Worm (Caenorhabditis elegans) whole organism, L4/young adult: ENCODE measurements around the gene R186.8.

Experiments
- W03F9.2 ChIP-seq: fragments of 150-350 bp; optimal IDR thresholded peaks from 2 replicates; lab custom pipeline; 2014; ENCODE audit warnings: missing biosample characterization, missing genetic modification characterization
- dao-5 ChIP-seq: sonication (generic microtip); optimal IDR thresholded peaks from 2 replicates; lab custom pipeline; 2016; ENCODE audit warnings: missing genotype, missing genetic modification characterization, moderate library complexity, missing compliant biosample characterization
- him-1 ChIP-seq: sonication (generic microtip); optimal IDR thresholded peaks from 2 replicates; lab custom pipeline; 2016; ENCODE audit warnings: missing genotype, missing genetic modification reagents, missing genetic modification characterization, missing compliant biosample characterization

DNA sequence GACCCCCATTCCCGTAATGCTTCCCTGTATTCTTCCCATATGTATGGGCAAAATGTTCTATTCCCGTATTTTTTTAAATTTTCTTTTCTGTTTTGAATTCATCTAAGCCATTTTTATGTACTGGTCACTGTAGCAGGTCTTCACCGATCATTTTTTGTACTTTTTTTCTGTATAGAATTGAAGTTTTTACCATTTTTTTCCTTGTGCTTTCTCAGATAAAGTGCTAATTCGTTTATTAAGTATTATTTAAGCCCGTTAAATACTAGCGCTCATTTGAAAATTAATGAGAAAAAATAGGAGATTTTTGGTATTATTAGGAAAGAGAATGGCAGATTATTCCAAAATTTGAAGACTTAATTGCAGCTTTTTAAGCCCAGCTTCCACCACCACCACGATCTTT lies 39.0 kb upstream of the R186.8 start:
- TF ChIP-seq him-1 (tag; lab: Kevin White, UChicago), result no peak
- TF ChIP-seq W03F9.2 (tag; lab: Kevin White, UChicago), result no peak
- no peak for TF ChIP-seq dao-5 (tag; lab: Kevin White, UChicago)
